Fruit fly (Drosophila melanogaster) whole organism, prepupa: Measurements from ENCODE around the gene AttD.

ENCODE experiments used
- CG10631 ChIP-seq: fragments of 200-800 bp; sonication (Bioruptor generic); optimal IDR thresholded peaks from 2 replicates; lab custom pipeline; 2016; ENCODE audit warnings: missing biosample characterization, missing genetic modification characterization
- CG10669 ChIP-seq: fragments of 200-800 bp; sonication (Bioruptor generic); optimal IDR thresholded peaks from 3 replicates; lab custom pipeline; 2018; ENCODE audit warnings: missing biosample characterization, mild to moderate bottlenecking, missing genetic modification characterization, moderate library complexity
- CG11294 ChIP-seq: fragments of 200-800 bp; sonication (Bioruptor generic); IDR thresholded peaks from 2 replicates; pipeline ENCODE4 v1.3.6; 2022; ENCODE audit warnings: missing biosample characterization, missing genetic modification characterization
- CG11762 ChIP-seq: fragments of 200-800 bp; sonication (Bioruptor generic); optimal IDR thresholded peaks from 3 replicates; lab custom pipeline; 2016; ENCODE audit warnings: missing biosample characterization, missing genetic modification characterization; ENCODE audit not compliant: insufficient read depth
- CG15336 ChIP-seq: fragments of 200-800 bp; sonication (Bioruptor generic); IDR thresholded peaks from 2 replicates; pipeline ENCODE4 v1.3.6; 2022; ENCODE audit warnings: missing biosample characterization, missing genetic modification characterization
- CG1621 ChIP-seq: fragments of 200-800 bp; sonication (Bioruptor generic); optimal IDR thresholded peaks from 3 replicates; lab custom pipeline; 2018; ENCODE audit warnings: missing biosample characterization, mild to moderate bottlenecking, missing genetic modification characterization
- CG16779 ChIP-seq: fragments of 200-800 bp; sonication (Bioruptor generic); optimal IDR thresholded peaks from 3 replicates; lab custom pipeline; 2017; ENCODE audit warnings: missing biosample characterization, mild to moderate bottlenecking, missing genetic modification characterization
- CG3032 ChIP-seq: fragments of 200-800 bp; optimal IDR thresholded peaks from 2 replicates; lab custom pipeline; 2019; ENCODE audit warnings: missing biosample characterization, mild to moderate bottlenecking, missing genetic modification characterization, moderate library complexity
- CG32006 ChIP-seq: fragments of 200-800 bp; sonication (Bioruptor generic); optimal IDR thresholded peaks from 3 replicates; lab custom pipeline; 2017; ENCODE audit warnings: missing biosample characterization, mild to moderate bottlenecking, missing genetic modification characterization
- CG3919 ChIP-seq: fragments of 200-800 bp; sonication (Bioruptor generic); optimal IDR thresholded peaks from 3 replicates; lab custom pipeline; 2016; ENCODE audit warnings: missing biosample characterization, missing genetic modification characterization
- CG4318 ChIP-seq: fragments of 200-800 bp; sonication (Bioruptor generic); optimal IDR thresholded peaks from 3 replicates; lab custom pipeline; 2017; ENCODE audit warnings: missing biosample characterization, mild to moderate bottlenecking, missing genetic modification characterization
- CG6163 ChIP-seq: fragments of 200-800 bp; sonication (Bioruptor generic); IDR thresholded peaks from 3 replicates; pipeline ENCODE4 v1.3.6; 2022; ENCODE audit warnings: missing biosample characterization, missing genetic modification characterization
- CG6276 ChIP-seq: fragments of 200-800 bp; sonication (Bioruptor generic); optimal IDR thresholded peaks from 2 replicates; lab custom pipeline; 2017; ENCODE audit warnings: missing biosample characterization, mild to moderate bottlenecking, missing genetic modification characterization
- CG6808 ChIP-seq: fragments of 200-800 bp; sonication (Bioruptor generic); optimal IDR thresholded peaks from 3 replicates; lab custom pipeline; 2017; ENCODE audit warnings: missing biosample characterization, missing genetic modification characterization, mild to moderate bottlenecking, moderate library complexity, missing genetic modification reagents
- CG6854 ChIP-seq: fragments of 200-800 bp; sonication (Bioruptor generic); optimal IDR thresholded peaks from 2 replicates; lab custom pipeline; 2017; ENCODE audit warnings: missing biosample characterization, mild to moderate bottlenecking, missing genetic modification characterization
- CG8119 ChIP-seq: fragments of 200-800 bp; sonication (Bioruptor generic); IDR thresholded peaks from 3 replicates; pipeline ENCODE4 v1.3.6; 2022; ENCODE audit warnings: missing biosample characterization, missing genetic modification characterization
- CG9139 ChIP-seq: fragments of 200-800 bp; sonication (Bioruptor generic); optimal IDR thresholded peaks from 3 replicates; lab custom pipeline; 2017; ENCODE audit warnings: missing biosample characterization, mild to moderate bottlenecking, missing genetic modification characterization
- Eip75B ChIP-seq: fragments of 200-800 bp; sonication (Bioruptor generic); optimal IDR thresholded peaks from 3 replicates; lab custom pipeline; 2016; ENCODE audit warnings: missing biosample characterization, missing genetic modification characterization
- Eip78C ChIP-seq: fragments of 200-800 bp; sonication (Bioruptor generic); peaks from one replicate; lab custom pipeline; 2016; ENCODE audit warnings: missing biosample characterization, missing genetic modification characterization
- Ets96B ChIP-seq: fragments of 200-800 bp; optimal IDR thresholded peaks from 2 replicates; lab custom pipeline; 2019; ENCODE audit warnings: missing biosample characterization, mild to moderate bottlenecking, missing genetic modification characterization, moderate library complexity
- Gug ChIP-seq: fragments of 200-800 bp; sonication (Bioruptor generic); IDR thresholded peaks from 2 replicates; pipeline ENCODE4 v1.3.6; 2022; ENCODE audit warnings: missing biosample characterization, missing genetic modification characterization
- Lpt ChIP-seq: fragments of 200-800 bp; sonication (Bioruptor generic); optimal IDR thresholded peaks from 3 replicates; lab custom pipeline; 2016; ENCODE audit warnings: missing biosample characterization, missing genetic modification characterization
- Smox ChIP-seq: fragments of 200-800 bp; sonication (Bioruptor generic); optimal IDR thresholded peaks from 3 replicates; lab custom pipeline; 2016; ENCODE audit warnings: missing biosample characterization, missing genetic modification characterization
- Sox102F ChIP-seq: fragments of 200-800 bp; sonication (Bioruptor generic); optimal IDR thresholded peaks from 2 replicates; lab custom pipeline; 2016; ENCODE audit warnings: missing biosample characterization, mild to moderate bottlenecking, missing genetic modification characterization
- acj6 ChIP-seq: fragments of 200-800 bp; sonication (Bioruptor generic); optimal IDR thresholded peaks from 3 replicates; lab custom pipeline; 2016; ENCODE audit warnings: missing biosample characterization, missing genetic modification characterization
- cyc ChIP-seq: fragments of 200-800 bp; sonication (Bioruptor generic); optimal IDR thresholded peaks from 3 replicates; lab custom pipeline; 2016; ENCODE audit warnings: missing biosample characterization, missing genetic modification characterization
- dac ChIP-seq: fragments of 200-800 bp; sonication (Bioruptor generic); optimal IDR thresholded peaks from 2 replicates; lab custom pipeline; 2017; ENCODE audit warnings: missing biosample characterization, mild to moderate bottlenecking, missing genetic modification characterization
- dsx ChIP-seq: fragments of 200-800 bp; optimal IDR thresholded peaks from 3 replicates; lab custom pipeline; 2019; ENCODE audit warnings: missing biosample characterization, mild to moderate bottlenecking, missing genetic modification characterization, moderate library complexity; ENCODE audit not compliant: poor library complexity, severe bottlenecking
- eg ChIP-seq: fragments of 200-800 bp; sonication (Bioruptor generic); IDR thresholded peaks from 3 replicates; pipeline ENCODE4 v1.3.6; 2022; ENCODE audit warnings: missing biosample characterization, missing genetic modification characterization
- esn ChIP-seq: fragments of 200-800 bp; sonication (Bioruptor generic); optimal IDR thresholded peaks from 2 replicates; lab custom pipeline; 2016; ENCODE audit warnings: missing biosample characterization, mild to moderate bottlenecking, missing genetic modification characterization, moderate library complexity
- fkh ChIP-seq: fragments of 200-800 bp; sonication (Bioruptor generic); optimal IDR thresholded peaks from 3 replicates; lab custom pipeline; 2017; ENCODE audit warnings: missing biosample characterization, mild to moderate bottlenecking, missing genetic modification characterization, moderate library complexity
- net ChIP-seq: fragments of 200-800 bp; sonication (Bioruptor generic); optimal IDR thresholded peaks from 3 replicates; lab custom pipeline; 2016; ENCODE audit warnings: missing biosample characterization, missing genetic modification characterization
- pdm3 ChIP-seq: fragments of 200-800 bp; sonication (Bioruptor generic); optimal IDR thresholded peaks from 3 replicates; lab custom pipeline; 2016; ENCODE audit warnings: missing biosample characterization, missing genetic modification characterization
- spab ChIP-seq: fragments of 200-800 bp; sonication (Bioruptor generic); optimal IDR thresholded peaks from 2 replicates; lab custom pipeline; 2017; ENCODE audit warnings: missing biosample characterization, mild to moderate bottlenecking, missing genetic modification characterization, missing genetic modification reagents
- ss ChIP-seq, 2 experiments: fragments of 200-800 bp; sonication (Bioruptor generic); optimal IDR thresholded peaks; 2 replicates in 1 of 2; 3 replicates in 1 of 2; lab custom pipeline; 2017 to 2018; ENCODE audit warnings: mild to moderate bottlenecking in 2 of 2, missing biosample characterization in 2 of 2, missing genetic modification characterization in 2 of 2, moderate library complexity in 1 of 2
- svp ChIP-seq: fragments of 200-800 bp; sonication (Bioruptor generic); peaks from one replicate; lab custom pipeline; 2016; ENCODE audit warnings: missing biosample characterization, missing genetic modification characterization
- topi ChIP-seq: fragments of 200-800 bp; sonication (Bioruptor generic); optimal IDR thresholded peaks from 3 replicates; lab custom pipeline; 2016; ENCODE audit warnings: missing biosample characterization, missing genetic modification characterization
- vri ChIP-seq: fragments of 200-800 bp; sonication (Bioruptor generic); optimal IDR thresholded peaks from 3 replicates; lab custom pipeline; 2016; ENCODE audit warnings: missing biosample characterization, mild to moderate bottlenecking, missing genetic modification characterization

AttD gene

dm6 chr3R:17619726-17620282 is 5.3 kb upstream of the AttD start:
- TF ChIP-seq CG9139 (GFP tag; lab: Kevin White, UChicago) = peak; percentile 88
- TF ChIP-seq eg (GFP tag; lab: Robert Waterston, UW) = peak; percentile 92
- peak; percentile 10 for TF ChIP-seq Eip75B (GFP tag; lab: Kevin White, UChicago)
- TF ChIP-seq CG6808 = peak; percentile 77
- peak; percentile 79 for TF ChIP-seq dsx (GFP tag; lab: Kevin White, UChicago)
- peak; percentile 33 for TF ChIP-seq CG32006 (GFP tag; lab: Kevin White, UChicago)
- TF ChIP-seq Ets96B (tag; lab: Kevin White, UChicago) = peak; percentile 50
- TF ChIP-seq CG15336 (GFP tag; lab: Robert Waterston, UW) = peak; percentile 51
- peak; percentile 32 for TF ChIP-seq CG11762 (GFP tag; lab: Kevin White, UChicago)
- TF ChIP-seq net = peak; percentile 36
- TF ChIP-seq CG16779 = peak; percentile 80
- peak; percentile 48 for TF ChIP-seq CG10669 (GFP tag; lab: Kevin White, UChicago)
- TF ChIP-seq fkh = peak; percentile 78
- peak; percentile 0 for TF ChIP-seq topi (GFP tag; lab: Kevin White, UChicago)
- peak; percentile 57 for TF ChIP-seq CG3032 (tag; lab: Kevin White, UChicago)
- no peak for TF ChIP-seq Smox (GFP tag; lab: Kevin White, UChicago)
- TF ChIP-seq CG10631 (GFP tag; lab: Kevin White, UChicago) = no peak
- TF ChIP-seq CG4318 (GFP tag; lab: Kevin White, UChicago) = no peak
- TF ChIP-seq CG6854 (GFP tag; lab: Kevin White, UChicago) = peak; percentile 73
- TF ChIP-seq Eip78C (GFP tag; lab: Kevin White, UChicago) = peak; percentile 85
- peak; percentile 86 to 88 for TF ChIP-seq ss (GFP tag; optimal IDR thresholded peaks at IDR 0.05; lab: Kevin White, UChicago)
- TF ChIP-seq svp (GFP tag; lab: Kevin White, UChicago) = peak; percentile 88
- TF ChIP-seq cyc (GFP tag; lab: Kevin White, UChicago) = no peak
- peak; percentile 6 for TF ChIP-seq esn
- TF ChIP-seq CG1621 (tag; lab: Kevin White, UChicago) = peak; percentile 53
- no peak for TF ChIP-seq Sox102F (GFP tag; lab: Kevin White, UChicago)
- TF ChIP-seq CG6163 (GFP tag; lab: Robert Waterston, UW) = peak; percentile 76
- no peak for TF ChIP-seq CG11294 (GFP tag; lab: Robert Waterston, UW)
- peak; percentile 84 for TF ChIP-seq CG6276
- TF ChIP-seq pdm3 (GFP tag; lab: Kevin White, UChicago) = peak; percentile 3
- TF ChIP-seq vri (GFP tag; lab: Kevin White, UChicago) = peak; percentile 42
- no peak for TF ChIP-seq dac
- TF ChIP-seq acj6 (GFP tag; lab: Kevin White, UChicago) = no peak
- TF ChIP-seq CG3919 = peak; percentile 38
- TF ChIP-seq CG8119 (GFP tag; lab: Robert Waterston, UW) = peak; percentile 82
- peak; percentile 60 for TF ChIP-seq spab (GFP tag; lab: Kevin White, UChicago)
- TF ChIP-seq Lpt = peak; percentile 16

- TF ChIP-seq Eip75B (GFP tag; lab: Kevin White, UChicago) (no peak), Gug (GFP tag; lab: Robert Waterston, UW) (no peak), CG6854 (GFP tag; lab: Kevin White, UChicago) (no peak), Eip78C (GFP tag; lab: Kevin White, UChicago) (peak; percentile 46)
- TF ChIP-seq, all 60 proteins: peak for 1
These were observed 2.9 kb upstream of the AttD start, which contains the start of gene CG14323 for dm6 chr3R:17622062-17622766. TSS of gene CG14323 (minus strand) at chr3R:17622112.
